Worm (Caenorhabditis elegans) whole organism, L2 larva: ENCODE data around the gene lin-9.

ENCODE experiments used
- ZK546.5 ChIP-seq: sonication (generic microtip); optimal IDR thresholded peaks from 2 replicates; lab custom pipeline; 2017; ENCODE audit warnings: missing biosample characterization, missing genetic modification characterization
- ceh-82 ChIP-seq: fragments of 150-350 bp; optimal IDR thresholded peaks from 2 replicates; lab custom pipeline; 2014; ENCODE audit warnings: missing biosample characterization, missing genetic modification characterization
- fos-1 ChIP-seq: fragments of 150-350 bp; optimal IDR thresholded peaks from 2 replicates; lab custom pipeline; 2014; ENCODE audit warnings: missing biosample characterization, missing genetic modification characterization
- gmeb-1 ChIP-seq: fragments of 150-350 bp; optimal IDR thresholded peaks from 2 replicates; lab custom pipeline; 2014; ENCODE audit warnings: missing biosample characterization, missing genetic modification characterization
- lin-39 ChIP-seq: fragments of 150-350 bp; optimal IDR thresholded peaks from 2 replicates; lab custom pipeline; 2014; ENCODE audit warnings: missing biosample characterization, missing genetic modification reagents, missing genetic modification characterization
- skn-1 ChIP-seq: sonication (generic microtip); optimal IDR thresholded peaks from 2 replicates; lab custom pipeline; 2017; ENCODE audit warnings: missing biosample characterization, missing genetic modification characterization
- sma-9 ChIP-seq, 2 experiments: fragments of 150-350 bp in 1 of 2; sonication (generic microtip) in 1 of 2; optimal IDR thresholded peaks; 2 replicates each; lab custom pipeline; 2014 to 2016; ENCODE audit warnings: missing genetic modification characterization in 2 of 2, mild to moderate bottlenecking in 1 of 2, missing biosample characterization in 1 of 2, missing compliant biosample characterization in 1 of 2, missing genetic modification reagents in 1 of 2, moderate library complexity in 1 of 2
- unc-55 ChIP-seq: fragments of 150-350 bp; sonication (generic microtip); optimal IDR thresholded peaks from 3 replicates; lab custom pipeline; 2014; ENCODE audit warnings: missing biosample characterization, missing genetic modification reagents, missing genetic modification characterization
- unc-62 ChIP-seq: fragments of 150-350 bp; optimal IDR thresholded peaks from 2 replicates; lab custom pipeline; 2014; ENCODE audit warnings: missing biosample characterization, missing genetic modification reagents, missing genetic modification characterization
- ztf-4 ChIP-seq: fragments of 150-350 bp; optimal IDR thresholded peaks from 2 replicates; lab custom pipeline; 2014; ENCODE audit warnings: missing biosample characterization, missing genetic modification characterization

ce11 chrIII:8877002-8877401 lies 26.9 kb downstream of the lin-9 start, which contains the start of gene K01F9.2:
- TF ChIP-seq lin-39 (tag; lab: Kevin White, UChicago) (no peak), skn-1 (tag; lab: Kevin White, UChicago) (no peak), unc-55 (no peak), ceh-82 (tag; lab: Kevin White, UChicago) (no peak), gmeb-1 (tag; lab: Kevin White, UChicago) (no peak), ztf-4 (tag; lab: Kevin White, UChicago) (no peak), unc-62 (GFP tag; lab: Kevin White, UChicago) (no peak), ZK546.5 (tag; lab: Kevin White, UChicago) (no peak), sma-9 (GFP tag; optimal IDR thresholded peaks at IDR 0.05; lab: Kevin White, UChicago) (no peak), sma-9 (tag; optimal IDR thresholded peaks at IDR 0.05; lab: Kevin White, UChicago) (no peak), fos-1 (tag; lab: Kevin White, UChicago) (no peak)
